Fruit fly (Drosophila melanogaster) Kc167 (cell line): ENCODE results near the gene Ir94h.

Experiments used
- Myc ChIP-seq: fragments of >200 bp; optimal IDR thresholded peaks from 2 replicates; lab custom pipeline; 2017; ENCODE audit warnings: missing external identifiers
- Sin3A ChIP-seq: fragments of >200 bp; optimal IDR thresholded peaks from 2 replicates; lab custom pipeline; 2018; ENCODE audit warnings: missing external identifiers
- h ChIP-seq: fragments of >200 bp; optimal IDR thresholded peaks from 3 replicates; lab custom pipeline; 2018; ENCODE audit warnings: missing external identifiers
- insv ChIP-seq: fragments of >200 bp; optimal IDR thresholded peaks from 3 replicates; lab custom pipeline; 2018; ENCODE audit warnings: missing external identifiers
- psq ChIP-seq: fragments of >200 bp; optimal IDR thresholded peaks from 2 replicates; lab custom pipeline; 2017; ENCODE audit warnings: missing external identifiers
- ttk ChIP-seq: sonication (Bioruptor generic); optimal IDR thresholded peaks from 2 replicates; lab custom pipeline; 2017; ENCODE audit warnings: missing external identifiers

dm6 chr3R:23445249-23445916, 41.9 kb upstream of the Ir94h start:
- no peak for TF ChIP-seq psq
- no peak for TF ChIP-seq Sin3A
- no peak for TF ChIP-seq Myc (lab: Kevin White, UChicago)
- no peak for TF ChIP-seq h (lab: Kevin White, UChicago)
- no peak for TF ChIP-seq ttk (lab: Kevin White, UChicago)
- no peak for TF ChIP-seq insv (lab: Kevin White, UChicago)
